Worm (Caenorhabditis elegans) whole organism, young adult: ENCODE measurements around the gene mex-1.
A peak's percentile ranks its signal among the peaks of the same experiment; 100 is the strongest.

Experiments
- B0019.2 ChIP-seq: fragments of 200-800 bp; sonication (Bioruptor generic); conservative IDR thresholded peaks from 2 replicates; pipeline ENCODE4 v1.3.6; 2022; ENCODE audit warnings: missing genetic modification reagents, missing genetic modification characterization, missing compliant biosample characterization
- B0035.1 ChIP-seq: sonication (generic microtip); optimal IDR thresholded peaks from 2 replicates; lab custom pipeline; 2016; ENCODE audit warnings: missing genetic modification characterization, mild to moderate bottlenecking, missing compliant biosample characterization, missing genotype, missing genetic modification reagents
- B0261.1 ChIP-seq: sonication (generic microtip); optimal IDR thresholded peaks from 2 replicates; lab custom pipeline; 2016; ENCODE audit warnings: mild to moderate bottlenecking, missing genetic modification characterization, moderate library complexity, missing compliant biosample characterization
- B0336.3 ChIP-seq: fragments of 200-800 bp; sonication (Bioruptor generic); IDR thresholded peaks from 2 replicates; pipeline ENCODE4 v1.3.6; 2022; ENCODE audit warnings: missing genetic modification characterization, missing compliant biosample characterization
- F33H1.4 ChIP-seq: fragments of 200-800 bp; sonication (Bioruptor generic); IDR thresholded peaks from 2 replicates; pipeline ENCODE4 v1.3.6; 2022; ENCODE audit warnings: missing genetic modification reagents, missing genetic modification characterization, missing compliant biosample characterization
- Y53F4B.3 ChIP-seq: fragments of 200-800 bp; sonication (Bioruptor generic); IDR thresholded peaks from 2 replicates; pipeline ENCODE4 v1.3.6; 2022; ENCODE audit warnings: missing genetic modification reagents, missing genetic modification characterization, missing compliant biosample characterization
- Y67H2A.10 ChIP-seq: fragments of 200-800 bp; sonication (Bioruptor generic); conservative IDR thresholded peaks from 2 replicates; pipeline ENCODE4 v1.3.6; 2022; ENCODE audit warnings: missing genetic modification reagents, missing genetic modification characterization, missing compliant biosample characterization
- ZK185.1 ChIP-seq: sonication (generic microtip); optimal IDR thresholded peaks from 2 replicates; lab custom pipeline; 2016; ENCODE audit warnings: mild to moderate bottlenecking, missing genetic modification characterization, missing compliant biosample characterization; ENCODE audit not compliant: poor library complexity, severe bottlenecking
- akir-1 ChIP-seq: fragments of 200-800 bp; sonication (Bioruptor generic); optimal IDR thresholded peaks from 2 replicates; lab custom pipeline; 2018; ENCODE audit warnings: mild to moderate bottlenecking, missing genetic modification characterization, moderate library complexity, missing compliant biosample characterization
- attf-3 ChIP-seq: fragments of 200-800 bp; sonication (Bioruptor generic); conservative IDR thresholded peaks from 2 replicates; pipeline ENCODE4 v1.3.6; 2022; ENCODE audit warnings: missing genetic modification reagents, missing genetic modification characterization, missing compliant biosample characterization
- attf-6 ChIP-seq: fragments of 200-800 bp; sonication (Bioruptor generic); IDR thresholded peaks from 2 replicates; pipeline ENCODE4 v1.3.6; 2022; ENCODE audit warnings: missing genetic modification reagents, missing genetic modification characterization, missing compliant biosample characterization
- cebp-1 ChIP-seq, 2 experiments: fragments of 200-800 bp in 1 of 2; sonication (Bioruptor generic) in 1 of 2; sonication (generic microtip) in 1 of 2; IDR thresholded peaks in 1 of 2; optimal IDR thresholded peaks in 1 of 2; 2 replicates each; pipeline versions ENCODE4 v1.3.6 to Lab custom; 2017 to 2022; ENCODE audit warnings: missing compliant biosample characterization in 2 of 2, missing genetic modification characterization in 2 of 2, mild to moderate bottlenecking in 1 of 2, missing genetic modification reagents in 1 of 2, moderate library complexity in 1 of 2
- ceh-91 ChIP-seq: fragments of 200-800 bp; sonication (Bioruptor generic); IDR thresholded peaks from 2 replicates; pipeline ENCODE4 v1.3.6; 2022; ENCODE audit warnings: missing genetic modification reagents, missing genetic modification characterization, missing compliant biosample characterization
- chd-7 ChIP-seq: sonication (generic microtip); optimal IDR thresholded peaks from 2 replicates; lab custom pipeline; 2016; ENCODE audit warnings: mild to moderate bottlenecking, missing genetic modification characterization, moderate library complexity, missing compliant biosample characterization
- dpl-1 ChIP-seq: fragments of 150-350 bp; optimal IDR thresholded peaks from 2 replicates; lab custom pipeline; 2014; ENCODE audit warnings: missing biosample characterization, missing genetic modification reagents, missing genetic modification characterization
- efl-1 ChIP-seq: fragments of 150-350 bp; optimal IDR thresholded peaks from 2 replicates; lab custom pipeline; 2014; ENCODE audit warnings: missing biosample characterization, missing genetic modification reagents, missing genetic modification characterization
- fkh-3 ChIP-seq: sonication (generic microtip); optimal IDR thresholded peaks from 2 replicates; lab custom pipeline; 2016; ENCODE audit warnings: mild to moderate bottlenecking, missing genetic modification characterization, missing compliant biosample characterization
- him-1 ChIP-seq: sonication (generic microtip); optimal IDR thresholded peaks from 2 replicates; lab custom pipeline; 2016; ENCODE audit warnings: missing genotype, missing genetic modification reagents, missing genetic modification characterization, missing compliant biosample characterization
- hmg-1.2 ChIP-seq: fragments of 200-800 bp; sonication (Bioruptor generic); IDR thresholded peaks from 2 replicates; pipeline ENCODE4 v1.3.6; 2022; ENCODE audit warnings: missing genetic modification reagents, missing genetic modification characterization, missing compliant biosample characterization
- let-526 ChIP-seq: fragments of 200-800 bp; sonication (Bioruptor generic); IDR thresholded peaks from 2 replicates; pipeline ENCODE4 v1.3.6; 2022; ENCODE audit warnings: missing genetic modification reagents, missing genetic modification characterization, missing compliant biosample characterization
- lir-1 ChIP-seq: fragments of 200-800 bp; sonication (Bioruptor generic); conservative IDR thresholded peaks from 2 replicates; pipeline ENCODE4 v1.3.6; 2022; ENCODE audit warnings: missing genetic modification reagents, missing genetic modification characterization, missing compliant biosample characterization
- lsy-27 ChIP-seq: sonication (generic microtip); optimal IDR thresholded peaks from 2 replicates; lab custom pipeline; 2017; ENCODE audit warnings: missing genetic modification characterization, mild to moderate bottlenecking, missing compliant biosample characterization, antibody characterized with exemption, missing genotype, borderline replicate concordance; ENCODE audit not compliant: insufficient read depth
- madf-10 ChIP-seq: sonication (generic microtip); optimal IDR thresholded peaks from 2 replicates; lab custom pipeline; 2016; ENCODE audit warnings: mild to moderate bottlenecking, missing genetic modification characterization, missing compliant biosample characterization
- madf-3 ChIP-seq: fragments of 200-800 bp; sonication (Bioruptor generic); IDR thresholded peaks from 2 replicates; pipeline ENCODE4 v1.3.6; 2022; ENCODE audit warnings: missing genetic modification reagents, missing genetic modification characterization, missing compliant biosample characterization
- mcd-1 ChIP-seq: fragments of 200-800 bp; sonication (Bioruptor generic); IDR thresholded peaks from 2 replicates; pipeline ENCODE4 v1.3.6; 2022; ENCODE audit warnings: missing genetic modification reagents, missing genetic modification characterization, missing compliant biosample characterization
- pbrm-1 ChIP-seq: fragments of 200-800 bp; sonication (Bioruptor generic); IDR thresholded peaks from 2 replicates; pipeline ENCODE4 v1.3.6; 2022; ENCODE audit warnings: missing genetic modification reagents, missing genetic modification characterization, missing compliant biosample characterization
- pha-4 ChIP-seq: fragments of 150-350 bp; sonication (generic microtip); optimal IDR thresholded peaks from 2 replicates; lab custom pipeline; 2014; ENCODE audit warnings: missing biosample characterization, missing genetic modification reagents, missing genetic modification characterization
- rcor-1 ChIP-seq: fragments of 200-800 bp; sonication (Bioruptor generic); IDR thresholded peaks from 2 replicates; pipeline ENCODE4 v1.3.6; 2022; ENCODE audit warnings: missing genetic modification reagents, missing genetic modification characterization, missing compliant biosample characterization
- rec-8 ChIP-seq, 2 experiments: sonication (generic microtip); optimal IDR thresholded peaks; 2 replicates each; lab custom pipeline; 2016; ENCODE audit warnings: mild to moderate bottlenecking in 2 of 2, missing genetic modification characterization in 2 of 2, missing genetic modification reagents in 2 of 2, missing genotype in 2 of 2, missing biosample characterization in 1 of 2, missing compliant biosample characterization in 1 of 2, moderate library complexity in 1 of 2
- sea-2 ChIP-seq: fragments of 200-800 bp; sonication (Bioruptor generic); IDR thresholded peaks from 2 replicates; pipeline ENCODE4 v1.3.6; 2022; ENCODE audit warnings: missing genetic modification characterization, missing compliant biosample characterization
- snpc-1.1 ChIP-seq: sonication (generic microtip); optimal IDR thresholded peaks from 2 replicates; lab custom pipeline; 2017; ENCODE audit warnings: missing genetic modification characterization, mild to moderate bottlenecking, missing compliant biosample characterization, antibody characterized with exemption, moderate library complexity, missing genotype, missing genetic modification reagents; ENCODE audit not compliant: insufficient read depth
- snpc-1.3 ChIP-seq: sonication (generic microtip); optimal IDR thresholded peaks from 2 replicates; lab custom pipeline; 2017; ENCODE audit warnings: missing genetic modification characterization, mild to moderate bottlenecking, missing compliant biosample characterization, antibody characterized with exemption, moderate library complexity, missing genotype, missing genetic modification reagents; ENCODE audit not compliant: insufficient read depth
- snpc-3.4 ChIP-seq: sonication (generic microtip); optimal IDR thresholded peaks from 2 replicates; lab custom pipeline; 2017; ENCODE audit warnings: missing genetic modification characterization, mild to moderate bottlenecking, missing compliant biosample characterization, antibody characterized with exemption, moderate library complexity, missing genotype, missing genetic modification reagents
- snpc-4 ChIP-seq, 5 experiments: fragments of 150-350 bp in 1 of 5; sonication (generic microtip) in 4 of 5; optimal IDR thresholded peaks; 2 replicates each; lab custom pipeline; 2014 to 2018; ENCODE audit warnings: missing genetic modification characterization in 5 of 5, missing biosample characterization in 3 of 5, antibody characterized with exemption in 2 of 5, mild to moderate bottlenecking in 2 of 5, missing compliant biosample characterization in 2 of 5, missing genotype in 2 of 5, moderate library complexity in 2 of 5, missing genetic modification reagents in 1 of 5
- sptf-2 ChIP-seq: fragments of 200-800 bp; sonication (Bioruptor generic); optimal IDR thresholded peaks from 2 replicates; lab custom pipeline; 2018; ENCODE audit warnings: mild to moderate bottlenecking, missing genetic modification characterization, missing compliant biosample characterization
- unc-130 ChIP-seq: sonication (generic microtip); optimal IDR thresholded peaks from 2 replicates; lab custom pipeline; 2016; ENCODE audit warnings: missing genetic modification reagents, missing genetic modification characterization, missing compliant biosample characterization
- xnd-1 ChIP-seq: sonication (generic microtip); optimal IDR thresholded peaks from 2 replicates; lab custom pipeline; 2016; ENCODE audit warnings: missing genotype, missing genetic modification reagents, missing genetic modification characterization, missing compliant biosample characterization
- zfh-2 ChIP-seq: fragments of 200-800 bp; sonication (Bioruptor generic); conservative IDR thresholded peaks from 2 replicates; pipeline ENCODE4 v1.3.6; 2022; ENCODE audit warnings: missing genetic modification reagents, missing genetic modification characterization, missing compliant biosample characterization
- ztf-22 ChIP-seq: fragments of 200-800 bp; sonication (Bioruptor generic); optimal IDR thresholded peaks from 2 replicates; lab custom pipeline; 2018; ENCODE audit warnings: mild to moderate bottlenecking, missing genetic modification characterization, moderate library complexity, missing compliant biosample characterization
- ztf-6 ChIP-seq: fragments of 200-800 bp; sonication (Bioruptor generic); IDR thresholded peaks from 2 replicates; pipeline ENCODE4 v1.3.6; 2022; ENCODE audit warnings: missing genetic modification reagents, missing genetic modification characterization, missing compliant biosample characterization

The mex-1 gene

ce11 chrII:11978920-11979319, 10.5 kb downstream of the mex-1 start:
- TF ChIP-seq lsy-27, result no peak
- 0 out of 2 replicates have a peak, but pooled peaks have one; percentile 3 for TF ChIP-seq B0336.3 (GFP tag; lab: Robert Waterston, UW)
- TF ChIP-seq snpc-1.3, result peak; percentile 38

- no peak for TF ChIP-seq attf-3 (GFP tag; lab: Robert Waterston, UW)
- peak; percentile 81 for TF ChIP-seq cebp-1 (GFP tag; IDR thresholded peaks at IDR 0.05; lab: Robert Waterston, UW)
- peak; percentile 82 for TF ChIP-seq cebp-1 (tag; optimal IDR thresholded peaks at IDR 0.05; lab: Kevin White, UChicago)
- no peak for TF ChIP-seq let-526 (GFP tag; lab: Robert Waterston, UW)
- peak; percentile 98 for TF ChIP-seq madf-3 (GFP tag; lab: Robert Waterston, UW)
- TF ChIP-seq unc-130 (GFP tag; lab: Kevin White, UChicago), result no peak
- TF ChIP-seq attf-6 (GFP tag; lab: Robert Waterston, UW), result no peak
- no peak for TF ChIP-seq F33H1.4 (GFP tag; lab: Robert Waterston, UW)
- TF ChIP-seq ZK185.1 (tag; lab: Kevin White, UChicago), result no peak
- no peak for TF ChIP-seq xnd-1
- no peak for TF ChIP-seq rcor-1 (GFP tag; lab: Robert Waterston, UW)
- no peak for TF ChIP-seq B0261.1 (tag; lab: Kevin White, UChicago)
- no peak for TF ChIP-seq him-1 (tag; lab: Kevin White, UChicago)
- TF ChIP-seq B0336.3 (GFP tag; lab: Robert Waterston, UW), result no peak
- TF ChIP-seq efl-1 (GFP tag; lab: Kevin White, UChicago), result no peak
- no peak for TF ChIP-seq ceh-91 (GFP tag; lab: Robert Waterston, UW)
- no peak for TF ChIP-seq sea-2 (GFP tag; lab: Robert Waterston, UW)
- no peak for TF ChIP-seq akir-1 (GFP tag; lab: Kevin White, UChicago)
- no peak for TF ChIP-seq madf-10 (tag; lab: Kevin White, UChicago)
- no peak for TF ChIP-seq mcd-1 (GFP tag; lab: Robert Waterston, UW)
- TF ChIP-seq B0035.1 (tag; lab: Kevin White, UChicago), result no peak
- no peak for TF ChIP-seq lir-1 (GFP tag; lab: Robert Waterston, UW)
- 0 out of 2 replicates have a peak, but pooled peaks have one; percentile 28 for TF ChIP-seq Y67H2A.10
- 0 out of 2 replicates have a peak, but pooled peaks have one; percentile 7 for TF ChIP-seq pbrm-1
- TF ChIP-seq, all 124 proteins: peak for 4
Observed at ce11 chrII:11979449-11980095, 11.1 kb downstream of the mex-1 start, which contains the start of the genes ash-2 and Y17G7B.20. Gene ash-2 (plus strand): TSS chrII:11979838. Gene Y17G7B.20 (minus strand): TSS chrII:11979844.

DNA sequence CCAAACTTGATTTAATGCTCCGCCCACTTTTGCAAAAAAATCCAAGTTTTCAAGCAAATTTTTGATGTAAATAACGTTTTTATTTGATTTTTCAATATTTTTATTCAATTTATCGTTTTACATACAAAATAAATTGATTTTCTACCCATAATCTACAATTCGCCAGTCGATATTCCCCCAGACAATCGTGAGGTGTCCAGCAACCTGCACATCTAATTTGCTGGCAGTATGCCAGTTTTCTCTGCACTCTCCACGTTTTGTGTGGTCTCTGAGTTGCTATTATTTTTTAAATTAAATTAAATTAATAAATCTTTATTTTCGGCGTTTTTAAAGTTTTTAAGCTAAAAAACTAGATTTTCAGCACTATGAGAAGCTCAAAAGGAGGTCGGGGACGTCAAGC, 11.7 kb downstream of the mex-1 start:
- TF ChIP-seq B0019.2 (GFP tag; lab: Robert Waterston, UW), result peak; percentile 92
- TF ChIP-seq unc-130 (GFP tag; lab: Kevin White, UChicago), result peak; percentile 44
- peak; percentile 27 for TF ChIP-seq dpl-1
- no peak for TF ChIP-seq chd-7 (tag; lab: Kevin White, UChicago)
- TF ChIP-seq ztf-6, result no peak; the same call in 1 of the 2 replicates
- peak; percentile 70; the same call in 1 of the 2 replicates for TF ChIP-seq Y53F4B.3 (GFP tag; lab: Robert Waterston, UW)
- TF ChIP-seq efl-1 (GFP tag; lab: Kevin White, UChicago), result peak; percentile 55
- TF ChIP-seq mcd-1 (GFP tag; lab: Robert Waterston, UW), result peak; percentile 88
- peak; percentile 4 for TF ChIP-seq xnd-1
- no peak for TF ChIP-seq sptf-2
- no peak; the same call in none of the 2 replicates for TF ChIP-seq cebp-1 (GFP tag; IDR thresholded peaks at IDR 0.05; lab: Robert Waterston, UW)
- peak; percentile 58 for TF ChIP-seq cebp-1 (tag; optimal IDR thresholded peaks at IDR 0.05; lab: Kevin White, UChicago)
- no peak for TF ChIP-seq zfh-2 (GFP tag; lab: Robert Waterston, UW)
- no peak for TF ChIP-seq fkh-3 (tag; lab: Kevin White, UChicago)
- no peak for TF ChIP-seq B0261.1 (tag; lab: Kevin White, UChicago)
- peak; percentile 88 for TF ChIP-seq snpc-3.4 (tag; lab: Kevin White, UChicago)
- peak; percentile 98 for TF ChIP-seq hmg-1.2
- TF ChIP-seq snpc-1.1 (tag; lab: Kevin White, UChicago), result peak; percentile 16
- no peak for TF ChIP-seq ztf-22 (GFP tag; lab: Kevin White, UChicago)
- TF ChIP-seq pha-4 (tag; lab: Kevin White, UChicago), result peak; percentile 74
- peak; percentile 23 for TF ChIP-seq snpc-4 (GFP tag; optimal IDR thresholded peaks at IDR 0.05; lab: Kevin White, UChicago)
- TF ChIP-seq snpc-4 (tag; optimal IDR thresholded peaks at IDR 0.05; lab: Kevin White, UChicago), result peak in 3 of 4 experiments; percentile 66 to 79 (median 66)
- TF ChIP-seq rec-8 (tag; optimal IDR thresholded peaks at IDR 0.05; lab: Kevin White, UChicago), result no peak
